Worm (Caenorhabditis elegans) whole organism, L1 larva: Measurements from ENCODE around the gene ZK470.1.
A peak's percentile ranks its signal among the peaks of the same experiment; 100 is the strongest.

Source experiments
- C04F5.9 ChIP-seq: sonication (generic microtip); optimal IDR thresholded peaks from 2 replicates; lab custom pipeline; 2016; ENCODE audit warnings: missing genetic modification characterization, missing compliant biosample characterization
- C16A3.4 ChIP-seq: fragments of 150-350 bp; optimal IDR thresholded peaks from 2 replicates; lab custom pipeline; 2014; ENCODE audit warnings: missing biosample characterization, missing genetic modification characterization
- F16B12.6 ChIP-seq: fragments of 150-350 bp; optimal IDR thresholded peaks from 2 replicates; lab custom pipeline; 2014; ENCODE audit warnings: missing biosample characterization, missing genetic modification characterization
- aha-1 ChIP-seq: fragments of 150-350 bp; optimal IDR thresholded peaks from 2 replicates; lab custom pipeline; 2014; ENCODE audit warnings: missing biosample characterization, missing genetic modification characterization
- alr-1 ChIP-seq: fragments of 200-800 bp; sonication (Bioruptor generic); optimal IDR thresholded peaks from 2 replicates; lab custom pipeline; 2018; ENCODE audit warnings: borderline replicate concordance, mild to moderate bottlenecking, missing genetic modification characterization, missing compliant biosample characterization
- ama-1 ChIP-seq: fragments of 150-350 bp; optimal IDR thresholded peaks from 2 replicates; lab custom pipeline; 2014
- blmp-1 ChIP-seq: fragments of 150-350 bp; optimal IDR thresholded peaks from 2 replicates; lab custom pipeline; 2014; ENCODE audit warnings: missing biosample characterization, missing genetic modification characterization
- ceh-63 ChIP-seq: fragments of 200-800 bp; sonication (Bioruptor generic); optimal IDR thresholded peaks from 2 replicates; lab custom pipeline; 2018; ENCODE audit warnings: mild to moderate bottlenecking, missing genetic modification characterization, missing compliant biosample characterization
- dpl-1 ChIP-seq, 3 experiments: fragments of 150-350 bp in 2 of 3; sonication (generic microtip) in 1 of 3; optimal IDR thresholded peaks; 2 replicates each; lab custom pipeline; 2014 to 2017; ENCODE audit warnings: missing biosample characterization in 3 of 3, missing genetic modification characterization in 3 of 3, missing genetic modification reagents in 3 of 3
- dsc-1 ChIP-seq: sonication (generic microtip); optimal IDR thresholded peaks from 2 replicates; lab custom pipeline; 2016; ENCODE audit warnings: mild to moderate bottlenecking, missing genetic modification characterization, missing compliant biosample characterization
- efl-1 ChIP-seq, 4 experiments: fragments of 150-350 bp; optimal IDR thresholded peaks in 3 of 4; peaks in 1 of 4; 1 replicate in 1 of 4; 2 replicates in 3 of 4; lab custom pipeline; 2014; ENCODE audit warnings: missing biosample characterization in 2 of 4, missing genetic modification characterization in 2 of 4, missing genetic modification reagents in 2 of 4
- efl-3 ChIP-seq: fragments of 200-800 bp; sonication (Bioruptor generic); optimal IDR thresholded peaks from 2 replicates; lab custom pipeline; 2018; ENCODE audit warnings: mild to moderate bottlenecking, missing genetic modification characterization, missing compliant biosample characterization
- egl-27 ChIP-seq, 2 experiments: fragments of 150-350 bp in 1 of 2; sonication (generic microtip); optimal IDR thresholded peaks; 3 replicates each; lab custom pipeline; 2017 to 2018; ENCODE audit warnings: missing biosample characterization in 2 of 2, missing genetic modification characterization in 2 of 2, missing genetic modification reagents in 2 of 2
- elt-2 ChIP-seq: sonication (generic microtip); optimal IDR thresholded peaks from 2 replicates; lab custom pipeline; 2016; ENCODE audit warnings: missing genetic modification characterization, mild to moderate bottlenecking, inconsistent platforms, missing compliant biosample characterization, missing genetic modification reagents
- ets-5 ChIP-seq: fragments of 200-800 bp; sonication (Bioruptor generic); IDR thresholded peaks from 2 replicates; pipeline ENCODE4 v1.3.6; 2022; ENCODE audit warnings: missing genetic modification characterization, missing compliant biosample characterization
- fkh-10 ChIP-seq: sonication (generic microtip); optimal IDR thresholded peaks from 2 replicates; lab custom pipeline; 2017; ENCODE audit warnings: missing biosample characterization, missing genetic modification reagents, missing genetic modification characterization
- fkh-8 ChIP-seq: sonication (generic microtip); optimal IDR thresholded peaks from 2 replicates; lab custom pipeline; 2016; ENCODE audit warnings: mild to moderate bottlenecking, missing genetic modification characterization, missing compliant biosample characterization
- hlh-17 ChIP-seq: fragments of 200-800 bp; sonication (Bioruptor generic); optimal IDR thresholded peaks from 2 replicates; lab custom pipeline; 2018; ENCODE audit warnings: missing genetic modification characterization, mild to moderate bottlenecking, missing compliant biosample characterization, moderate library complexity, borderline replicate concordance
- hlh-4 ChIP-seq: sonication (generic microtip); optimal IDR thresholded peaks from 2 replicates; lab custom pipeline; 2016; ENCODE audit warnings: mild to moderate bottlenecking, missing genetic modification characterization, missing compliant biosample characterization
- isw-1 ChIP-seq: fragments of 200-800 bp; sonication (Bioruptor generic); IDR thresholded peaks from 2 replicates; pipeline ENCODE4 v1.3.6; 2022; ENCODE audit warnings: missing genetic modification characterization, missing compliant biosample characterization
- lin-14 ChIP-seq: fragments of 200-800 bp; sonication (Bioruptor generic); optimal IDR thresholded peaks from 2 replicates; lab custom pipeline; 2018; ENCODE audit warnings: mild to moderate bottlenecking, missing genetic modification characterization, moderate library complexity, missing compliant biosample characterization
- lir-3 ChIP-seq: sonication (generic microtip); optimal IDR thresholded peaks from 2 replicates; lab custom pipeline; 2016; ENCODE audit warnings: mild to moderate bottlenecking, missing genetic modification characterization, moderate library complexity, missing compliant biosample characterization; ENCODE audit not compliant: poor library complexity
- lsy-2 ChIP-seq, 2 experiments: fragments of 150-350 bp; optimal IDR thresholded peaks; 2 replicates each; lab custom pipeline; 2014; ENCODE audit warnings: missing biosample characterization in 2 of 2, missing genetic modification characterization in 2 of 2
- mab-9 ChIP-seq: fragments of 200-800 bp; sonication (Bioruptor generic); IDR thresholded peaks from 2 replicates; pipeline ENCODE4 v1.3.6; 2022; ENCODE audit warnings: missing genetic modification reagents, missing genetic modification characterization, missing compliant biosample characterization
- nhr-12 ChIP-seq: sonication (generic microtip); optimal IDR thresholded peaks from 2 replicates; lab custom pipeline; 2017; ENCODE audit warnings: missing biosample characterization, missing genetic modification characterization
- nhr-20 ChIP-seq: sonication (generic microtip); optimal IDR thresholded peaks from 2 replicates; lab custom pipeline; 2016; ENCODE audit warnings: mild to moderate bottlenecking, missing genetic modification characterization, missing compliant biosample characterization
- nhr-237 ChIP-seq: fragments of 150-350 bp; optimal IDR thresholded peaks from 2 replicates; lab custom pipeline; 2014; ENCODE audit warnings: missing biosample characterization, missing genetic modification characterization
- nhr-71 ChIP-seq: sonication (generic microtip); optimal IDR thresholded peaks from 2 replicates; lab custom pipeline; 2016; ENCODE audit warnings: mild to moderate bottlenecking, missing genetic modification characterization, moderate library complexity, missing compliant biosample characterization
- nhr-76 ChIP-seq: sonication (generic microtip); optimal IDR thresholded peaks from 2 replicates; lab custom pipeline; 2017; ENCODE audit warnings: missing biosample characterization, missing genetic modification characterization
- nhr-77 ChIP-seq: fragments of 150-350 bp; optimal IDR thresholded peaks from 2 replicates; lab custom pipeline; 2014; ENCODE audit warnings: missing biosample characterization, missing genetic modification characterization
- nhr-85 ChIP-seq: sonication (generic microtip); peaks from one replicate; lab custom pipeline; 2016; ENCODE audit warnings: missing genetic modification characterization, inconsistent platforms, missing compliant biosample characterization
- nhr-90 ChIP-seq: sonication (generic microtip); optimal IDR thresholded peaks from 2 replicates; lab custom pipeline; 2016; ENCODE audit warnings: mild to moderate bottlenecking, missing genetic modification characterization, missing compliant biosample characterization; ENCODE audit not compliant: poor library complexity
- pax-3 ChIP-seq: fragments of 200-800 bp; sonication (Bioruptor generic); optimal IDR thresholded peaks from 2 replicates; lab custom pipeline; 2018; ENCODE audit warnings: mild to moderate bottlenecking, missing genetic modification characterization, moderate library complexity, missing compliant biosample characterization
- rnt-1 ChIP-seq: sonication (generic microtip); optimal IDR thresholded peaks from 2 replicates; lab custom pipeline; 2016; ENCODE audit warnings: mild to moderate bottlenecking, missing genetic modification characterization, moderate library complexity, missing compliant biosample characterization
- snu-23 ChIP-seq: sonication (generic microtip); optimal IDR thresholded peaks from 2 replicates; lab custom pipeline; 2016; ENCODE audit warnings: missing genetic modification characterization, missing compliant biosample characterization
- unc-62 ChIP-seq: fragments of 150-350 bp; optimal IDR thresholded peaks from 2 replicates; lab custom pipeline; 2014; ENCODE audit warnings: missing biosample characterization, missing genetic modification reagents, missing genetic modification characterization
- unc-98 ChIP-seq: fragments of 200-800 bp; sonication (Bioruptor generic); IDR thresholded peaks from 2 replicates; pipeline ENCODE4 v1.3.6; 2022; ENCODE audit warnings: missing genetic modification characterization, missing compliant biosample characterization
- vab-15 ChIP-seq: sonication (generic microtip); optimal IDR thresholded peaks from 2 replicates; lab custom pipeline; 2017; ENCODE audit warnings: missing genotype, mild to moderate bottlenecking, missing genetic modification characterization, missing compliant biosample characterization
- xbp-1 ChIP-seq: sonication (generic microtip); optimal IDR thresholded peaks from 2 replicates; lab custom pipeline; 2016; ENCODE audit warnings: missing genetic modification characterization, missing compliant biosample characterization
- zag-1 ChIP-seq: fragments of 150-350 bp; optimal IDR thresholded peaks from 2 replicates; lab custom pipeline; 2014; ENCODE audit warnings: missing biosample characterization, missing genetic modification characterization
- zip-4 ChIP-seq: fragments of 200-800 bp; sonication (Bioruptor generic); optimal IDR thresholded peaks from 2 replicates; lab custom pipeline; 2018; ENCODE audit warnings: mild to moderate bottlenecking, missing genetic modification characterization, moderate library complexity, missing compliant biosample characterization

ZK470.1 gene

ce11 chrX:4145051-4145826 lies 18.3 kb upstream of the ZK470.1 start (continued):
- TF ChIP-seq nhr-77 (tag; lab: Kevin White, UChicago), result peak; percentile 82
- peak; percentile 19 for TF ChIP-seq pax-3 (tag; lab: Kevin White, UChicago)
- TF ChIP-seq nhr-12 (tag; lab: Kevin White, UChicago), result no peak
- TF ChIP-seq lsy-2 (tag; optimal IDR thresholded peaks at IDR 0.05; lab: Kevin White, UChicago), result peak; percentile 11 to 76
- no peak for TF ChIP-seq vab-15
- peak; percentile 2 to 22 for TF ChIP-seq efl-1 (optimal IDR thresholded peaks at IDR 0.05; lab: Kevin White, UChicago)
- TF ChIP-seq efl-1 (GFP tag; optimal IDR thresholded peaks at IDR 0.05 in 1 of 2; lab: Kevin White, UChicago), result peak in 1 of 2 experiments; percentile 90
- 0 out of 2 replicates have a peak, but pooled peaks have one; percentile 14 for TF ChIP-seq ets-5
- TF ChIP-seq elt-2, result peak; percentile 40
- TF ChIP-seq hlh-4, result no peak
- peak; percentile 8 for TF ChIP-seq lir-3 (tag; lab: Kevin White, UChicago)
- no peak for TF ChIP-seq nhr-76
- no peak for TF ChIP-seq unc-62 (GFP tag; lab: Kevin White, UChicago)
- peak; percentile 64 for TF ChIP-seq fkh-10
- no peak for TF ChIP-seq efl-3 (GFP tag; lab: Kevin White, UChicago)
- no peak for TF ChIP-seq C04F5.9 (tag; lab: Kevin White, UChicago)
- TF ChIP-seq nhr-20, result peak; percentile 91
- no peak; the same call in 1 of the 2 replicates for TF ChIP-seq mab-9 (GFP tag; lab: Robert Waterston, UW)
- TF ChIP-seq zag-1 (tag; lab: Kevin White, UChicago), result no peak
- TF ChIP-seq unc-98 (GFP tag; lab: Robert Waterston, UW), result no peak

DNA sequence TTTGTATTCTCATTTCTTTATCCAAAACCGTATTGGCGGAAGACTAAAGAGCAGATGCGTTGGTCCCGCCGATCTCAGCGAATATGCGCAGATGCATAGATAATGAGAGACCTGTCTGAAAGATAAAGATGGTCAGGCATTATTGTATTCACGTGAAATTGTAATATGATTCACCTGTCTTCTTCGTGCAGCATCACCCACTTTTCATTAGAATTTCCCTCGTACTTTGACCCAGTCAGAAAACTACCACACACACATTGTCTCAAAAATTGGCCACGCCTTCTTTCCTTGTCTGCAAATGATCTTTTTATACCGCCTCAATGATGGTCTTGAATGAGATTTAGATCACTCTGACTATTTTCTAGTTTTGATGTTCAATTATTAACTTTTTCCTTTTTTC lies 17.4 kb upstream of the ZK470.1 start:
- TF ChIP-seq alr-1, result no peak
- TF ChIP-seq ceh-63 (GFP tag; lab: Kevin White, UChicago), result peak; percentile 65
- TF ChIP-seq nhr-85, result peak; percentile 74

- TF ChIP-seq zip-4 (GFP tag; lab: Kevin White, UChicago) (peak; percentile 15), C16A3.4 (tag; lab: Kevin White, UChicago) (no peak), dsc-1 (tag; lab: Kevin White, UChicago) (peak; percentile 5), nhr-71 (tag; lab: Kevin White, UChicago) (peak; percentile 12), efl-1 (optimal IDR thresholded peaks at IDR 0.05; lab: Kevin White, UChicago) (no peak), efl-1 (GFP tag; optimal IDR thresholded peaks at IDR 0.05 in 1 of 2; lab: Kevin White, UChicago) (peak in 1 of 2 experiments; percentile 73), nhr-85 (peak; percentile 53)
These were observed 16.5 kb upstream of the ZK470.1 start for ce11 chrX:4146798-4147543.

- no peak for TF ChIP-seq hlh-17 (GFP tag; lab: Kevin White, UChicago)
- no peak for TF ChIP-seq dpl-1 (GFP tag; optimal IDR thresholded peaks at IDR 0.05; lab: Kevin White, UChicago)
- TF ChIP-seq nhr-85, result peak; percentile 72
- TF ChIP-seq aha-1 (tag; lab: Kevin White, UChicago), result no peak
- TF ChIP-seq egl-27 (tag; optimal IDR thresholded peaks at IDR 0.05; lab: Kevin White, UChicago), result no peak
- no peak for TF ChIP-seq C04F5.9 (tag; lab: Kevin White, UChicago)
- TF ChIP-seq snu-23 (GFP tag; lab: Kevin White, UChicago), result peak; percentile 6
- TF ChIP-seq nhr-90 (tag; lab: Kevin White, UChicago), result peak; percentile 1
- peak; percentile 46 for TF ChIP-seq nhr-71 (tag; lab: Kevin White, UChicago)
- TF ChIP-seq ama-1 (lab: Kevin White, UChicago), result peak; percentile 32
- TF ChIP-seq isw-1, result no peak
- TF ChIP-seq fkh-8 (tag; lab: Kevin White, UChicago), result peak; percentile 32
- no peak for TF ChIP-seq nhr-237
- TF ChIP-seq xbp-1 (tag; lab: Kevin White, UChicago), result peak; percentile 2
- no peak for TF ChIP-seq unc-62 (GFP tag; lab: Kevin White, UChicago)
- TF ChIP-seq blmp-1, result no peak
- TF ChIP-seq nhr-12 (tag; lab: Kevin White, UChicago), result no peak
- no peak for TF ChIP-seq F16B12.6 (tag; lab: Kevin White, UChicago)
- peak; percentile 9 for TF ChIP-seq lin-14 (GFP tag; lab: Kevin White, UChicago)
- TF ChIP-seq rnt-1 (tag; lab: Kevin White, UChicago), result peak; percentile 5
These were observed 15.7 kb upstream of the ZK470.1 start for ce11 chrX:4147600-4148448.
